Worm (Caenorhabditis elegans) whole organism, young adult: ENCODE measurements around the gene tsn-1.
A peak's percentile ranks its signal among the peaks of the same experiment; 100 is the strongest.

Experiments
- B0019.2 ChIP-seq: fragments of 200-800 bp; sonication (Bioruptor generic); conservative IDR thresholded peaks from 2 replicates; pipeline ENCODE4 v1.3.6; 2022; ENCODE audit warnings: missing genetic modification reagents, missing genetic modification characterization, missing compliant biosample characterization
- C06A6.2 ChIP-seq: fragments of 200-800 bp; sonication (Bioruptor generic); conservative IDR thresholded peaks from 2 replicates; pipeline ENCODE4 v1.3.6; 2022; ENCODE audit warnings: missing genetic modification characterization, missing compliant biosample characterization
- D2030.7 ChIP-seq: fragments of 200-800 bp; sonication (Bioruptor generic); IDR thresholded peaks from 2 replicates; pipeline ENCODE4 v1.3.6; 2022; ENCODE audit warnings: missing genetic modification reagents, missing genetic modification characterization, missing compliant biosample characterization
- F23B12.7 ChIP-seq: sonication (generic microtip); optimal IDR thresholded peaks from 2 replicates; lab custom pipeline; 2017; ENCODE audit warnings: missing genetic modification characterization, mild to moderate bottlenecking, missing compliant biosample characterization, antibody characterized with exemption, moderate library complexity; ENCODE audit not compliant: insufficient read depth
- F57A8.1 ChIP-seq: fragments of 200-800 bp; sonication (Bioruptor generic); optimal IDR thresholded peaks from 2 replicates; lab custom pipeline; 2018; ENCODE audit warnings: mild to moderate bottlenecking, missing genetic modification characterization, moderate library complexity, missing compliant biosample characterization
- F57C9.4 ChIP-seq: sonication (generic microtip); optimal IDR thresholded peaks from 2 replicates; lab custom pipeline; 2017; ENCODE audit warnings: mild to moderate bottlenecking, missing genetic modification characterization, missing compliant biosample characterization
- K11D2.4 ChIP-seq: fragments of 200-800 bp; sonication (Bioruptor generic); IDR thresholded peaks from 2 replicates; pipeline ENCODE4 v1.3.6; 2022; ENCODE audit warnings: missing genetic modification reagents, missing genetic modification characterization, missing compliant biosample characterization
- K12H6.12 ChIP-seq: fragments of 200-800 bp; sonication (Bioruptor generic); optimal IDR thresholded peaks from 2 replicates; lab custom pipeline; 2018; ENCODE audit warnings: mild to moderate bottlenecking, missing genetic modification characterization, missing compliant biosample characterization
- T07F8.4 ChIP-seq: sonication (generic microtip); optimal IDR thresholded peaks from 2 replicates; lab custom pipeline; 2016; ENCODE audit warnings: mild to moderate bottlenecking, missing genetic modification characterization, moderate library complexity, missing compliant biosample characterization
- T26A5.8 ChIP-seq: sonication (generic microtip); optimal IDR thresholded peaks from 2 replicates; lab custom pipeline; 2016; ENCODE audit warnings: missing genetic modification characterization, missing compliant biosample characterization
- Y53F4B.3 ChIP-seq: fragments of 200-800 bp; sonication (Bioruptor generic); IDR thresholded peaks from 2 replicates; pipeline ENCODE4 v1.3.6; 2022; ENCODE audit warnings: missing genetic modification reagents, missing genetic modification characterization, missing compliant biosample characterization
- Y95B8A.8 ChIP-seq: fragments of 200-800 bp; sonication (Bioruptor generic); IDR thresholded peaks from 2 replicates; pipeline ENCODE4 v1.3.6; 2022; ENCODE audit warnings: missing genetic modification reagents, missing genetic modification characterization, missing compliant biosample characterization
- ZK185.1 ChIP-seq: sonication (generic microtip); optimal IDR thresholded peaks from 2 replicates; lab custom pipeline; 2016; ENCODE audit warnings: mild to moderate bottlenecking, missing genetic modification characterization, missing compliant biosample characterization; ENCODE audit not compliant: poor library complexity, severe bottlenecking
- ama-1 ChIP-seq, 3 experiments: fragments of 150-350 bp in 1 of 3; sonication (generic microtip) in 2 of 3; optimal IDR thresholded peaks; 2 replicates each; lab custom pipeline; 2014 to 2018; ENCODE audit warnings: missing biosample characterization in 2 of 3, missing genetic modification characterization in 2 of 3, missing genetic modification reagents in 2 of 3
- aptf-3 ChIP-seq: fragments of 200-800 bp; sonication (Bioruptor generic); IDR thresholded peaks from 2 replicates; pipeline ENCODE4 v1.3.6; 2022; ENCODE audit warnings: missing genetic modification characterization, missing compliant biosample characterization
- attf-3 ChIP-seq: fragments of 200-800 bp; sonication (Bioruptor generic); conservative IDR thresholded peaks from 2 replicates; pipeline ENCODE4 v1.3.6; 2022; ENCODE audit warnings: missing genetic modification reagents, missing genetic modification characterization, missing compliant biosample characterization
- attf-5 ChIP-seq: fragments of 200-800 bp; sonication (Bioruptor generic); optimal IDR thresholded peaks from 2 replicates; lab custom pipeline; 2018; ENCODE audit warnings: mild to moderate bottlenecking, missing genetic modification characterization, missing compliant biosample characterization
- bed-2 ChIP-seq: fragments of 200-800 bp; sonication (Bioruptor generic); IDR thresholded peaks from 2 replicates; pipeline ENCODE4 v1.3.6; 2022; ENCODE audit warnings: missing genetic modification reagents, missing genetic modification characterization, missing compliant biosample characterization
- ceh-100 ChIP-seq: fragments of 200-800 bp; sonication (Bioruptor generic); IDR thresholded peaks from 2 replicates; pipeline ENCODE4 v1.3.6; 2022; ENCODE audit warnings: missing genetic modification reagents, missing genetic modification characterization, missing compliant biosample characterization
- ceh-40 ChIP-seq: fragments of 200-800 bp; sonication (Bioruptor generic); IDR thresholded peaks from 2 replicates; pipeline ENCODE4 v1.3.6; 2022; ENCODE audit warnings: missing genetic modification characterization, missing compliant biosample characterization
- ceh-79 ChIP-seq: sonication (generic microtip); optimal IDR thresholded peaks from 2 replicates; lab custom pipeline; 2017; ENCODE audit warnings: mild to moderate bottlenecking, missing genetic modification characterization, missing compliant biosample characterization
- dpff-1 ChIP-seq: sonication (generic microtip); optimal IDR thresholded peaks from 2 replicates; lab custom pipeline; 2017; ENCODE audit warnings: mild to moderate bottlenecking, missing genetic modification characterization, missing compliant biosample characterization
- egl-18 ChIP-seq: fragments of 200-800 bp; sonication (Bioruptor generic); IDR thresholded peaks from 2 replicates; pipeline ENCODE4 v1.3.6; 2022; ENCODE audit warnings: missing genetic modification reagents, missing genetic modification characterization, missing compliant biosample characterization
- ets-4 ChIP-seq: fragments of 200-800 bp; sonication (Bioruptor generic); optimal IDR thresholded peaks from 2 replicates; lab custom pipeline; 2018; ENCODE audit warnings: mild to moderate bottlenecking, missing genetic modification characterization, missing compliant biosample characterization
- fkh-3 ChIP-seq: sonication (generic microtip); optimal IDR thresholded peaks from 2 replicates; lab custom pipeline; 2016; ENCODE audit warnings: mild to moderate bottlenecking, missing genetic modification characterization, missing compliant biosample characterization
- gei-17 ChIP-seq: fragments of 200-800 bp; sonication (Bioruptor generic); optimal IDR thresholded peaks from 2 replicates; lab custom pipeline; 2018; ENCODE audit warnings: mild to moderate bottlenecking, missing genetic modification characterization, missing compliant biosample characterization
- him-1 ChIP-seq: sonication (generic microtip); optimal IDR thresholded peaks from 2 replicates; lab custom pipeline; 2016; ENCODE audit warnings: missing genotype, missing genetic modification reagents, missing genetic modification characterization, missing compliant biosample characterization
- hmg-20 ChIP-seq: fragments of 200-800 bp; sonication (Bioruptor generic); IDR thresholded peaks from 2 replicates; pipeline ENCODE4 v1.3.6; 2022; ENCODE audit warnings: missing genetic modification reagents, missing genetic modification characterization, missing compliant biosample characterization
- let-526 ChIP-seq: fragments of 200-800 bp; sonication (Bioruptor generic); IDR thresholded peaks from 2 replicates; pipeline ENCODE4 v1.3.6; 2022; ENCODE audit warnings: missing genetic modification reagents, missing genetic modification characterization, missing compliant biosample characterization
- lin-54 ChIP-seq: fragments of 200-800 bp; sonication (Bioruptor generic); optimal IDR thresholded peaks from 2 replicates; lab custom pipeline; 2018; ENCODE audit warnings: mild to moderate bottlenecking, missing genetic modification characterization, missing compliant biosample characterization
- madf-6 ChIP-seq: fragments of 200-800 bp; sonication (Bioruptor generic); IDR thresholded peaks from 2 replicates; pipeline ENCODE4 v1.3.6; 2022; ENCODE audit warnings: missing genetic modification reagents, missing genetic modification characterization, missing compliant biosample characterization
- mcd-1 ChIP-seq: fragments of 200-800 bp; sonication (Bioruptor generic); IDR thresholded peaks from 2 replicates; pipeline ENCODE4 v1.3.6; 2022; ENCODE audit warnings: missing genetic modification reagents, missing genetic modification characterization, missing compliant biosample characterization
- mes-4 ChIP-seq: sonication (generic microtip); optimal IDR thresholded peaks from 2 replicates; lab custom pipeline; 2016; ENCODE audit warnings: missing genotype, missing genetic modification characterization, missing compliant biosample characterization
- mxl-1 ChIP-seq: sonication (generic microtip); optimal IDR thresholded peaks from 2 replicates; lab custom pipeline; 2016; ENCODE audit warnings: missing genetic modification characterization, missing compliant biosample characterization
- nfyb-1 ChIP-seq: fragments of 200-800 bp; sonication (Bioruptor generic); IDR thresholded peaks from 2 replicates; pipeline ENCODE4 v1.3.6; 2022; ENCODE audit warnings: missing genetic modification reagents, missing genetic modification characterization, missing compliant biosample characterization
- nhr-120 ChIP-seq: fragments of 200-800 bp; sonication (Bioruptor generic); IDR thresholded peaks from 2 replicates; pipeline ENCODE4 v1.3.6; 2022; ENCODE audit warnings: missing genetic modification characterization, missing compliant biosample characterization
- nhr-179 ChIP-seq: sonication (generic microtip); optimal IDR thresholded peaks from 2 replicates; lab custom pipeline; 2016; ENCODE audit warnings: mild to moderate bottlenecking, missing genetic modification characterization, missing compliant biosample characterization
- nhr-27 ChIP-seq: fragments of 200-800 bp; sonication (Bioruptor generic); optimal IDR thresholded peaks from 2 replicates; lab custom pipeline; 2018; ENCODE audit warnings: mild to moderate bottlenecking, missing genetic modification characterization, moderate library complexity, missing compliant biosample characterization
- nhr-80 ChIP-seq: sonication (generic microtip); optimal IDR thresholded peaks from 2 replicates; lab custom pipeline; 2016; ENCODE audit warnings: missing genetic modification characterization, missing compliant biosample characterization
- pbrm-1 ChIP-seq: fragments of 200-800 bp; sonication (Bioruptor generic); IDR thresholded peaks from 2 replicates; pipeline ENCODE4 v1.3.6; 2022; ENCODE audit warnings: missing genetic modification reagents, missing genetic modification characterization, missing compliant biosample characterization
- pha-4 ChIP-seq: fragments of 150-350 bp; sonication (generic microtip); optimal IDR thresholded peaks from 2 replicates; lab custom pipeline; 2014; ENCODE audit warnings: missing biosample characterization, missing genetic modification reagents, missing genetic modification characterization
- repo-1 ChIP-seq: sonication (generic microtip); optimal IDR thresholded peaks from 2 replicates; lab custom pipeline; 2017; ENCODE audit warnings: mild to moderate bottlenecking, missing genetic modification characterization, missing compliant biosample characterization
- snpc-1.3 ChIP-seq: sonication (generic microtip); optimal IDR thresholded peaks from 2 replicates; lab custom pipeline; 2017; ENCODE audit warnings: missing genetic modification characterization, mild to moderate bottlenecking, missing compliant biosample characterization, antibody characterized with exemption, moderate library complexity, missing genotype, missing genetic modification reagents; ENCODE audit not compliant: insufficient read depth
- snpc-3.4 ChIP-seq: sonication (generic microtip); optimal IDR thresholded peaks from 2 replicates; lab custom pipeline; 2017; ENCODE audit warnings: missing genetic modification characterization, mild to moderate bottlenecking, missing compliant biosample characterization, antibody characterized with exemption, moderate library complexity, missing genotype, missing genetic modification reagents
- tbp1 ChIP-seq: fragments of 200-800 bp; sonication (Bioruptor generic); optimal IDR thresholded peaks from 2 replicates; lab custom pipeline; 2018; ENCODE audit warnings: mild to moderate bottlenecking, missing genetic modification characterization, missing compliant biosample characterization
- tbx-9 ChIP-seq: sonication (generic microtip); optimal IDR thresholded peaks from 2 replicates; lab custom pipeline; 2016; ENCODE audit warnings: borderline replicate concordance, missing genetic modification characterization, inconsistent platforms, missing compliant biosample characterization
- unc-130 ChIP-seq: sonication (generic microtip); optimal IDR thresholded peaks from 2 replicates; lab custom pipeline; 2016; ENCODE audit warnings: missing genetic modification reagents, missing genetic modification characterization, missing compliant biosample characterization
- ztf-18 ChIP-seq: sonication (generic microtip); optimal IDR thresholded peaks from 2 replicates; lab custom pipeline; 2016; ENCODE audit warnings: missing genotype, mild to moderate bottlenecking, missing genetic modification characterization, missing compliant biosample characterization
- ztf-22 ChIP-seq: fragments of 200-800 bp; sonication (Bioruptor generic); optimal IDR thresholded peaks from 2 replicates; lab custom pipeline; 2018; ENCODE audit warnings: mild to moderate bottlenecking, missing genetic modification characterization, moderate library complexity, missing compliant biosample characterization
- ztf-25 ChIP-seq: fragments of 200-800 bp; sonication (Bioruptor generic); IDR thresholded peaks from 2 replicates; pipeline ENCODE4 v1.3.6; 2022; ENCODE audit warnings: missing genetic modification reagents, missing genetic modification characterization, missing compliant biosample characterization

Gene tsn-1

ce11 chrII:4710120-4710519 lies 3.5 kb downstream of the tsn-1 start, which contains the start of gene tag-151 (continued):
- peak; percentile 66 for TF ChIP-seq snpc-3.4
- no peak for TF ChIP-seq egl-18
- no peak for TF ChIP-seq ztf-18 (tag; lab: Kevin White, UChicago)
- no peak for TF ChIP-seq ceh-79 (tag; lab: Kevin White, UChicago)
- no peak for TF ChIP-seq nfyb-1 (GFP tag; lab: Robert Waterston, UW)
- TF ChIP-seq nhr-120 = no peak
- no peak for TF ChIP-seq B0019.2 (GFP tag; lab: Robert Waterston, UW)
- TF ChIP-seq Y53F4B.3 (GFP tag; lab: Robert Waterston, UW) = no peak
- no peak for TF ChIP-seq dpff-1
- TF ChIP-seq T26A5.8 = no peak
- peak; percentile 5 for TF ChIP-seq him-1 (tag; lab: Kevin White, UChicago)
- TF ChIP-seq attf-5 (GFP tag; lab: Kevin White, UChicago) = no peak
- TF ChIP-seq mes-4 (tag; lab: Kevin White, UChicago) = no peak
- TF ChIP-seq F23B12.7 (tag; lab: Kevin White, UChicago) = no peak
- no peak for TF ChIP-seq nhr-27 (tag; lab: Kevin White, UChicago)
- no peak for TF ChIP-seq fkh-3 (tag; lab: Kevin White, UChicago)
- no peak for TF ChIP-seq ztf-22 (GFP tag; lab: Kevin White, UChicago)
- no peak for TF ChIP-seq snpc-1.3 (tag; lab: Kevin White, UChicago)
- no peak for TF ChIP-seq ceh-40 (GFP tag; lab: Robert Waterston, UW)
- no peak for TF ChIP-seq ztf-25 (GFP tag; lab: Robert Waterston, UW)
- peak; percentile 40 for TF ChIP-seq madf-6 (GFP tag; lab: Robert Waterston, UW)
- TF ChIP-seq C06A6.2 (GFP tag; lab: Robert Waterston, UW) = no peak
- TF ChIP-seq attf-3 = no peak
- TF ChIP-seq ets-4 (GFP tag; lab: Kevin White, UChicago) = no peak
- TF ChIP-seq pbrm-1 = no peak
- no peak for TF ChIP-seq aptf-3
- TF ChIP-seq lin-54 = peak; percentile 43
- no peak for TF ChIP-seq pha-4 (tag; lab: Kevin White, UChicago)
- TF ChIP-seq ZK185.1 (tag; lab: Kevin White, UChicago) = no peak
- TF ChIP-seq gei-17 (GFP tag; lab: Kevin White, UChicago) = no peak
- no peak for TF ChIP-seq let-526
- TF ChIP-seq mcd-1 = no peak
- no peak for TF ChIP-seq T07F8.4
- no peak for TF ChIP-seq F57C9.4 (tag; lab: Kevin White, UChicago)
- 0 out of 2 replicates have a peak, but pooled peaks have one; percentile 8 for TF ChIP-seq Y95B8A.8 (GFP tag; lab: Robert Waterston, UW)
- TF ChIP-seq ceh-100 (GFP tag; lab: Robert Waterston, UW) = no peak
- no peak for TF ChIP-seq D2030.7 (GFP tag; lab: Robert Waterston, UW)
- TF ChIP-seq mxl-1 (tag; lab: Kevin White, UChicago) = no peak
- TF ChIP-seq tbx-9 (tag; lab: Kevin White, UChicago) = no peak
- TF ChIP-seq F57A8.1 (GFP tag; lab: Kevin White, UChicago) = no peak
- TF ChIP-seq tbp1 (GFP tag; lab: Kevin White, UChicago) = no peak
- no peak for TF ChIP-seq hmg-20 (GFP tag; lab: Robert Waterston, UW)
- TF ChIP-seq K12H6.12 (tag; lab: Kevin White, UChicago) = no peak
- no peak for TF ChIP-seq ama-1 (optimal IDR thresholded peaks at IDR 0.05; lab: Kevin White, UChicago)
- peak in 1 of 2 experiments; percentile 71 for TF ChIP-seq ama-1 (GFP tag; optimal IDR thresholded peaks at IDR 0.05; lab: Kevin White, UChicago)
- no peak for TF ChIP-seq nhr-80 (tag; lab: Kevin White, UChicago)
- peak; percentile 46 for TF ChIP-seq unc-130 (GFP tag; lab: Kevin White, UChicago)
- TF ChIP-seq nhr-179 (tag; lab: Kevin White, UChicago) = no peak
- peak; percentile 60 for TF ChIP-seq repo-1 (tag; lab: Kevin White, UChicago)
- no peak for TF ChIP-seq bed-2 (GFP tag; lab: Robert Waterston, UW)
- TF ChIP-seq K11D2.4 (GFP tag; lab: Robert Waterston, UW) = no peak
